Worm (Caenorhabditis elegans): ENCODE data around the gene R02F11.11.

The R02F11.11 gene

DNA sequence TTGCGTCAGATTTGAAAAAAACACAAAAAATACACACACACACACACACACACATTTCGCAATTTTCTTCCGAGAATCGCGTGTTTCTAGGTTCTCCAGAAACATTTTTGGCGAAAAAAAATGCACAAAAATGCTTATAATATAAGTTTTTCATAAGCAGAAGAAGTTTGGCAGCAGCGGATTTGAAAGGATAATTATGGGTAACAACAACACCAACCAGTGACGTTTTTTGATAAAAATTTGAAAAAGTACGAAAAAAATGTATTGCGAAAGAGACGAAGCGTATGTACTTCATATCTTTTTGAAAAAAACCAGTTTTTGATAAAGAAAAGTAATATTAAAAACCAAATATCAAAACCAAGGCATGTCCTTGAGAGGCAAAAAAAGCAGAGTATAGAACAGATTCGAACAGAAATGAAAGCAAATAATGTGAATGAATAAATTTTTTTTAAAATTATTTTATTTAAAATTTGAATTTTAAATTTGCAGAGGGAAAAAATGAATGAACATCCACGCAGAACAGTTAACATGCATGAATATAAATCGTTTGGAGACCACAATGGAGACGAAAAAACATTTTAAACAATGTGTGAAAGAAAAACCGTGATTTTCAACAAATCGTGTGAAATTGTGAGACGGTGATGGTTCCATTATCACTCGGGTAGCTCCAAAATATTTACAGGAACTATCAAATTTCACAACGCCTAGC is 32.2 kb downstream of the R02F11.11 start (continued):
- TF ChIP-seq sptf-2 (GFP tag; optimal IDR thresholded peaks at IDR 0.05): no peak
- no peak for TF ChIP-seq mel-28 (tag; optimal IDR thresholded peaks at IDR 0.05; ENCODE audit: borderline replicate concordance)
- peak; percentile 74 for TF ChIP-seq F52B5.7 (tag; optimal IDR thresholded peaks at IDR 0.05)
- no peak for TF ChIP-seq D2030.7 (GFP tag; IDR thresholded peaks at IDR 0.05)
- TF ChIP-seq sdz-38 (tag; optimal IDR thresholded peaks at IDR 0.05): no peak
- TF ChIP-seq akir-1 (GFP tag; optimal IDR thresholded peaks at IDR 0.05): no peak
- TF ChIP-seq F55B11.4 (tag; optimal IDR thresholded peaks at IDR 0.05; ENCODE audit: borderline replicate concordance, insufficient read depth): no peak
- TF ChIP-seq nfya-1 (tag; optimal IDR thresholded peaks at IDR 0.05; ENCODE audit: borderline replicate concordance, insufficient read depth): no peak
- TF ChIP-seq rpc-1 (optimal IDR thresholded peaks at IDR 0.05): no peak
- TF ChIP-seq rpc-1 (tag; optimal IDR thresholded peaks at IDR 0.05): no peak
- TF ChIP-seq Y53G8AR.9 (GFP tag; conservative IDR thresholded peaks at IDR 0.05): 0 out of 2 replicates have a peak, but pooled peaks have one; percentile 31
- TF ChIP-seq rec-8 (tag; optimal IDR thresholded peaks at IDR 0.05): peak; percentile 7 to 43
- TF ChIP-seq ceh-100 (GFP tag; IDR thresholded peaks at IDR 0.05): no peak
- peak; percentile 69 for TF ChIP-seq chd-7 (tag; optimal IDR thresholded peaks at IDR 0.05)
- TF ChIP-seq hlh-26 (GFP tag; conservative IDR thresholded peaks at IDR 0.05): no peak
- no peak; the same call in 1 of the 2 replicates for TF ChIP-seq hmg-1.2 (GFP tag; IDR thresholded peaks at IDR 0.05)
- TF ChIP-seq F37B4.10 (GFP tag; IDR thresholded peaks at IDR 0.05): no peak
- TF ChIP-seq sea-2 (GFP tag; IDR thresholded peaks at IDR 0.05): no peak
- TF ChIP-seq F49E8.2 (tag; optimal IDR thresholded peaks at IDR 0.05; ENCODE audit: insufficient read depth): peak; percentile 14
- no peak for TF ChIP-seq snpc-1.1 (tag; optimal IDR thresholded peaks at IDR 0.05; ENCODE audit: insufficient read depth)
- TF ChIP-seq him-1 (tag; optimal IDR thresholded peaks at IDR 0.05): no peak
- TF ChIP-seq F57A8.1 (GFP tag; optimal IDR thresholded peaks at IDR 0.05): no peak
- peak; percentile 48 for TF ChIP-seq fkh-3 (tag; optimal IDR thresholded peaks at IDR 0.05)
- TF ChIP-seq nhr-27 (tag; optimal IDR thresholded peaks at IDR 0.05): no peak
- no peak for TF ChIP-seq F33H1.4 (GFP tag; IDR thresholded peaks at IDR 0.05)
- peak; percentile 46 for TF ChIP-seq C06A6.2 (GFP tag; conservative IDR thresholded peaks at IDR 0.05)
- peak; percentile 63 for TF ChIP-seq tlf-1 (GFP tag; optimal IDR thresholded peaks at IDR 0.05)
- TF ChIP-seq ama-1 (optimal IDR thresholded peaks at IDR 0.05): peak; percentile 80
- TF ChIP-seq ama-1 (GFP tag; optimal IDR thresholded peaks at IDR 0.05): peak; percentile 18 to 62
- no peak for TF ChIP-seq lir-1 (GFP tag; conservative IDR thresholded peaks at IDR 0.05)
- TF ChIP-seq zfh-2 (GFP tag; conservative IDR thresholded peaks at IDR 0.05): no peak
- no peak for TF ChIP-seq ceh-58 (GFP tag; IDR thresholded peaks at IDR 0.05)
- peak; percentile 85 for TF ChIP-seq ceh-79 (tag; optimal IDR thresholded peaks at IDR 0.05)
- TF ChIP-seq gei-17 (GFP tag; optimal IDR thresholded peaks at IDR 0.05): peak; percentile 69
- 0 out of 2 replicates have a peak, but pooled peaks have one; percentile 48 for TF ChIP-seq Y95B8A.8 (GFP tag; IDR thresholded peaks at IDR 0.05)
- TF ChIP-seq T07F8.4 (tag; optimal IDR thresholded peaks at IDR 0.05): peak; percentile 30
- no peak for TF ChIP-seq nhr-90 (tag; optimal IDR thresholded peaks at IDR 0.05)
- TF ChIP-seq T26A5.8 (tag; optimal IDR thresholded peaks at IDR 0.05): peak; percentile 32

ce11 chrV:4826710-4827380 is 35.2 kb downstream of the R02F11.11 start, which contains the start of the genes hsp-6 and C37H5.5:
Gene hsp-6 (minus strand): TSS chrV:4826760.
Gene C37H5.5 (plus strand): TSS chrV:4827360.
- TF ChIP-seq rec-8 (tag; optimal IDR thresholded peaks at IDR 0.05): no peak
- TF ChIP-seq nfyb-1 (GFP tag; IDR thresholded peaks at IDR 0.05): peak; percentile 81
- TF ChIP-seq let-607 (tag; optimal IDR thresholded peaks at IDR 0.05): peak in 1 of 2 experiments; percentile 32
- peak; percentile 91 for TF ChIP-seq hsf-1 (GFP tag; IDR thresholded peaks at IDR 0.05)
- TF ChIP-seq xnd-1 (tag; optimal IDR thresholded peaks at IDR 0.05): peak; percentile 52
- TF ChIP-seq ztf-6 (GFP tag; IDR thresholded peaks at IDR 0.05): 0 out of 2 replicates have a peak, but pooled peaks have one; percentile 30
- TF ChIP-seq attf-5 (GFP tag; optimal IDR thresholded peaks at IDR 0.05): peak; percentile 75
- TF ChIP-seq ztf-26 (tag; optimal IDR thresholded peaks at IDR 0.05): peak; percentile 38
- peak; percentile 68; the same call in 1 of the 2 replicates for TF ChIP-seq C06A6.2 (GFP tag; conservative IDR thresholded peaks at IDR 0.05)
- no peak for TF ChIP-seq zim-3 (tag; optimal IDR thresholded peaks at IDR 0.05)
- TF ChIP-seq tbp1 (GFP tag; optimal IDR thresholded peaks at IDR 0.05): peak; percentile 67
- no peak for TF ChIP-seq F37B4.10 (GFP tag; IDR thresholded peaks at IDR 0.05)
- no peak for TF ChIP-seq F10E7.11 (tag; optimal IDR thresholded peaks at IDR 0.05)
